Worm (Caenorhabditis elegans) whole organism, young adult: Measurements from ENCODE around the gene patr-1.

Experiments used
- F49E8.2 ChIP-seq: sonication (generic microtip); optimal IDR thresholded peaks from 3 replicates; lab custom pipeline; 2017; ENCODE audit warnings: missing genetic modification characterization, mild to moderate bottlenecking, missing compliant biosample characterization, antibody characterized with exemption, moderate library complexity; ENCODE audit not compliant: insufficient read depth
- K12H6.12 ChIP-seq: fragments of 200-800 bp; sonication (Bioruptor generic); optimal IDR thresholded peaks from 2 replicates; lab custom pipeline; 2018; ENCODE audit warnings: mild to moderate bottlenecking, missing genetic modification characterization, missing compliant biosample characterization
- dpl-1 ChIP-seq: fragments of 150-350 bp; optimal IDR thresholded peaks from 2 replicates; lab custom pipeline; 2014; ENCODE audit warnings: missing biosample characterization, missing genetic modification reagents, missing genetic modification characterization
- nfya-1 ChIP-seq: sonication (generic microtip); optimal IDR thresholded peaks from 2 replicates; lab custom pipeline; 2017; ENCODE audit warnings: antibody characterized with exemption, missing compliant biosample characterization, missing genetic modification characterization, borderline replicate concordance; ENCODE audit not compliant: insufficient read depth
- unc-62 ChIP-seq: fragments of 150-350 bp; optimal IDR thresholded peaks from 2 replicates; lab custom pipeline; 2014; ENCODE audit warnings: missing biosample characterization, missing genetic modification reagents, missing genetic modification characterization
- ztf-26 ChIP-seq: sonication (generic microtip); optimal IDR thresholded peaks from 2 replicates; lab custom pipeline; 2017; ENCODE audit warnings: missing genetic modification characterization, missing compliant biosample characterization

DNA sequence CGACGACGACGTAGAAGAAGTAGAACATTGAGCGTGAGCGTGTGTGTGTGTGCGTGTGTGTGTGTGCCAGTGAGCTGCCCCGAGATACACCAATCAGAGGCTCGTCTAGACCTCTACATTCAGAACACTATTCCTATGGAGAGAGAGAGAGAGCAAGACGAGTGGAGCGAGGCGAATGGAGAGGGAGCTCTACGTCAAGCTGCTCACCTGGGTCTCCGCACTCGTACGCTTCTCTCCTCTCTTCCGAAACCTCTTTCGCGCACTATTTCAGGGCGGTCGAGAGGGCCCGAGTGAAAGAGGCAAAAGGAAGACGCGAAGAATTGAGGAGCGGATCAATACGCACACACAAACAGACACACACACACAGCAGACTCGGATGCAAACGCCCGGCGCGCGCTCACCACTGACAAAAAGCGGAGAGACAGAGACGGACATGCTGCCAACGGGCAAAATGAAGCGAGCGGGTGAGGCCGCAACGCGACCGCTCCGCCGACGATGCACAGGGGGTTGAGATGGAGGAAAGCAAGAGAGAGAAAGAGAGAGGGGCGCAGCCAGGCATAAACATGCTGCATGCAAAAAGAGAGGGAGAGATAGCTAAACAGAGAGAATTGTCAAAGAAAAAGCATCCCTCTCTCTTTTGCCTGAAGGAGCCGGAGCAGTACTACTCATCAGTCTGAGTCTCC is 28.1 kb downstream of the patr-1 start:
- no peak for TF ChIP-seq F49E8.2 (tag; lab: Kevin White, UChicago)
- TF ChIP-seq unc-62 (GFP tag; lab: Kevin White, UChicago) = no peak
- peak; percentile 87 for TF ChIP-seq K12H6.12 (tag; lab: Kevin White, UChicago)
- TF ChIP-seq dpl-1 (GFP tag; lab: Kevin White, UChicago) = no peak
- TF ChIP-seq nfya-1 (tag; lab: Kevin White, UChicago) = no peak
- peak; percentile 2 for TF ChIP-seq ztf-26 (tag; lab: Kevin White, UChicago)
